Fruit fly (Drosophila melanogaster) whole organism, prepupa: ENCODE data around the gene trk.

Source experiments
- CG10631 ChIP-seq: fragments of 200-800 bp; sonication (Bioruptor generic); optimal IDR thresholded peaks from 2 replicates; lab custom pipeline; 2016; ENCODE audit warnings: missing biosample characterization, missing genetic modification characterization
- CG15336 ChIP-seq: fragments of 200-800 bp; sonication (Bioruptor generic); IDR thresholded peaks from 2 replicates; pipeline ENCODE4 v1.3.6; 2022; ENCODE audit warnings: missing biosample characterization, missing genetic modification characterization
- CG34406 ChIP-seq: fragments of 200-800 bp; sonication (Bioruptor generic); optimal IDR thresholded peaks from 3 replicates; lab custom pipeline; 2016; ENCODE audit warnings: missing biosample characterization, missing genetic modification characterization
- CG6808 ChIP-seq: fragments of 200-800 bp; sonication (Bioruptor generic); optimal IDR thresholded peaks from 3 replicates; lab custom pipeline; 2017; ENCODE audit warnings: missing biosample characterization, missing genetic modification characterization, mild to moderate bottlenecking, moderate library complexity, missing genetic modification reagents
- CG8119 ChIP-seq: fragments of 200-800 bp; sonication (Bioruptor generic); IDR thresholded peaks from 3 replicates; pipeline ENCODE4 v1.3.6; 2022; ENCODE audit warnings: missing biosample characterization, missing genetic modification characterization
- Hr38 ChIP-seq: sonication (Bioruptor generic); optimal IDR thresholded peaks from 2 replicates; lab custom pipeline; 2016; ENCODE audit warnings: missing biosample characterization, missing genetic modification characterization
- Hr4 ChIP-seq: fragments of 200-800 bp; sonication (Bioruptor generic); optimal IDR thresholded peaks from 3 replicates; lab custom pipeline; 2016; ENCODE audit warnings: missing biosample characterization, missing genetic modification characterization
- Lpt ChIP-seq: fragments of 200-800 bp; sonication (Bioruptor generic); optimal IDR thresholded peaks from 3 replicates; lab custom pipeline; 2016; ENCODE audit warnings: missing biosample characterization, missing genetic modification characterization
- salr ChIP-seq, 2 experiments: fragments of 200-800 bp; sonication (Bioruptor generic); optimal IDR thresholded peaks; 3 replicates each; lab custom pipeline; 2016 to 2018; ENCODE audit warnings: missing biosample characterization in 2 of 2, missing genetic modification characterization in 2 of 2, mild to moderate bottlenecking in 1 of 2
- vri ChIP-seq: fragments of 200-800 bp; sonication (Bioruptor generic); optimal IDR thresholded peaks from 3 replicates; lab custom pipeline; 2016; ENCODE audit warnings: missing biosample characterization, mild to moderate bottlenecking, missing genetic modification characterization

dm6 chr2L:10314327-10315210, 42.4 kb upstream of the trk start, which contains the start of the genes Usp14 and CG4972:
- TF ChIP-seq CG10631 (GFP tag; lab: Kevin White, UChicago) (no peak), CG15336 (GFP tag; lab: Robert Waterston, UW) (no peak), salr (GFP tag; optimal IDR thresholded peaks at IDR 0.05; lab: Kevin White, UChicago) (no peak), Hr4 (GFP tag; lab: Kevin White, UChicago) (no peak), Lpt (GFP tag; lab: Kevin White, UChicago) (no peak), CG8119 (no peak), vri (GFP tag; lab: Kevin White, UChicago) (no peak), Hr38 (GFP tag; lab: Kevin White, UChicago) (no peak), CG6808 (GFP tag; lab: Kevin White, UChicago) (no peak), CG34406 (no peak)
